Worm (Caenorhabditis elegans) whole organism, L4 larva: ENCODE results near the gene F54F7.3.

Experiments
- F26F4.8 ChIP-seq: fragments of 200-800 bp; sonication (Bioruptor generic); conservative IDR thresholded peaks from 2 replicates; pipeline ENCODE4 v1.3.6; 2022; ENCODE audit warnings: missing genetic modification characterization, missing compliant biosample characterization
- T20F7.1 ChIP-seq: fragments of 200-800 bp; sonication (Bioruptor generic); optimal IDR thresholded peaks from 2 replicates; lab custom pipeline; 2018; ENCODE audit warnings: mild to moderate bottlenecking, missing genetic modification characterization, missing compliant biosample characterization
- Y105C5A.15 ChIP-seq: fragments of 200-800 bp; sonication (Bioruptor generic); IDR thresholded peaks from 2 replicates; pipeline ENCODE4 v1.3.6; 2022; ENCODE audit warnings: missing genetic modification characterization, missing compliant biosample characterization
- Y5F2A.4 ChIP-seq: fragments of 200-800 bp; sonication (Bioruptor generic); optimal IDR thresholded peaks from 2 replicates; lab custom pipeline; 2018; ENCODE audit warnings: mild to moderate bottlenecking, missing genetic modification characterization, missing compliant biosample characterization
- Y75B8A.6 ChIP-seq: fragments of 200-800 bp; sonication (Bioruptor generic); IDR thresholded peaks from 2 replicates; pipeline ENCODE4 v1.3.6; 2022; ENCODE audit warnings: missing genetic modification reagents, missing genetic modification characterization, missing compliant biosample characterization
- arid-1 ChIP-seq: fragments of 200-800 bp; sonication (Bioruptor generic); conservative IDR thresholded peaks from 2 replicates; pipeline ENCODE4 v1.3.6; 2022; ENCODE audit warnings: missing genetic modification reagents, missing genetic modification characterization, missing compliant biosample characterization
- attf-4 ChIP-seq: sonication (generic microtip); optimal IDR thresholded peaks from 3 replicates; lab custom pipeline; 2017; ENCODE audit warnings: missing biosample characterization, missing genetic modification characterization
- ceh-32 ChIP-seq: sonication (generic microtip); optimal IDR thresholded peaks from 2 replicates; lab custom pipeline; 2016; ENCODE audit warnings: mild to moderate bottlenecking, missing genetic modification characterization, missing compliant biosample characterization; ENCODE audit not compliant: poor library complexity
- ceh-44 ChIP-seq: fragments of 200-800 bp; sonication (Bioruptor generic); IDR thresholded peaks from 2 replicates; pipeline ENCODE4 v1.3.6; 2022; ENCODE audit warnings: missing genetic modification reagents, missing genetic modification characterization, missing compliant biosample characterization
- ctbp-1 ChIP-seq: fragments of 200-800 bp; sonication (Bioruptor generic); IDR thresholded peaks from 2 replicates; pipeline ENCODE4 v1.3.6; 2022; ENCODE audit warnings: missing genetic modification reagents, missing genetic modification characterization, missing compliant biosample characterization
- daf-16 ChIP-seq, 3 experiments: sonication (generic microtip); optimal IDR thresholded peaks; 2 replicates each; lab custom pipeline; 2016 to 2017; ENCODE audit warnings: missing genetic modification characterization in 3 of 3, missing genetic modification reagents in 3 of 3, mild to moderate bottlenecking in 2 of 3, missing compliant biosample characterization in 2 of 3, missing biosample characterization in 1 of 3, moderate library complexity in 1 of 3
- daf-19 ChIP-seq: fragments of 200-800 bp; sonication (Bioruptor generic); conservative IDR thresholded peaks from 2 replicates; pipeline ENCODE4 v1.3.6; 2022; ENCODE audit warnings: missing genetic modification characterization, missing compliant biosample characterization
- daf-8 ChIP-seq: fragments of 200-800 bp; sonication (Bioruptor generic); IDR thresholded peaks from 2 replicates; pipeline ENCODE4 v1.3.6; 2022; ENCODE audit warnings: missing genetic modification characterization, missing compliant biosample characterization
- dmd-6 ChIP-seq: fragments of 200-800 bp; sonication (Bioruptor generic); IDR thresholded peaks from 2 replicates; pipeline ENCODE4 v1.3.6; 2022; ENCODE audit warnings: missing genetic modification reagents, missing genetic modification characterization, missing compliant biosample characterization
- dmd-8 ChIP-seq: fragments of 200-800 bp; sonication (Bioruptor generic); IDR thresholded peaks from 2 replicates; pipeline ENCODE4 v1.3.6; 2022; ENCODE audit warnings: missing genetic modification characterization, missing compliant biosample characterization
- dmd-9 ChIP-seq: fragments of 200-800 bp; sonication (Bioruptor generic); IDR thresholded peaks from 2 replicates; pipeline ENCODE4 v1.3.6; 2022; ENCODE audit warnings: missing genetic modification reagents, missing genetic modification characterization, missing compliant biosample characterization
- hif-1 ChIP-seq, 2 experiments: sonication (generic microtip); optimal IDR thresholded peaks; 2 replicates each; lab custom pipeline; 2016 to 2017; ENCODE audit warnings: missing compliant biosample characterization in 2 of 2, missing genetic modification characterization in 2 of 2, missing genetic modification reagents in 2 of 2, missing genotype in 2 of 2, mild to moderate bottlenecking in 1 of 2
- hlh-11 ChIP-seq: fragments of 200-800 bp; sonication (Bioruptor generic); optimal IDR thresholded peaks from 2 replicates; lab custom pipeline; 2018; ENCODE audit warnings: mild to moderate bottlenecking, missing genetic modification characterization, missing compliant biosample characterization
- hmg-1.1 ChIP-seq: fragments of 200-800 bp; sonication (Bioruptor generic); IDR thresholded peaks from 2 replicates; pipeline ENCODE4 v1.3.6; 2022; ENCODE audit warnings: missing genetic modification reagents, missing genetic modification characterization, missing compliant biosample characterization
- lim-7 ChIP-seq: fragments of 200-800 bp; sonication (Bioruptor generic); IDR thresholded peaks from 2 replicates; pipeline ENCODE4 v1.3.6; 2022; ENCODE audit warnings: missing genetic modification characterization, missing compliant biosample characterization
- lin-1 ChIP-seq: fragments of 200-800 bp; sonication (Bioruptor generic); IDR thresholded peaks from 2 replicates; pipeline ENCODE4 v1.3.6; 2022; ENCODE audit warnings: missing genetic modification reagents, missing genetic modification characterization, missing compliant biosample characterization
- madf-5 ChIP-seq, 2 experiments: fragments of 200-800 bp; sonication (Bioruptor generic); IDR thresholded peaks; 2 replicates each; pipeline ENCODE4 v1.3.6; 2022; ENCODE audit warnings: missing compliant biosample characterization in 2 of 2, missing genetic modification characterization in 2 of 2
- madf-9 ChIP-seq: fragments of 200-800 bp; sonication (Bioruptor generic); conservative IDR thresholded peaks from 2 replicates; pipeline ENCODE4 v1.3.6; 2022; ENCODE audit warnings: missing genetic modification reagents, missing genetic modification characterization, missing compliant biosample characterization
- mdt-29 ChIP-seq: fragments of 200-800 bp; sonication (Bioruptor generic); IDR thresholded peaks from 2 replicates; pipeline ENCODE4 v1.3.6; 2022; ENCODE audit warnings: missing genetic modification reagents, missing genetic modification characterization, missing compliant biosample characterization
- mxl-2 ChIP-seq: fragments of 200-800 bp; sonication (Bioruptor generic); conservative IDR thresholded peaks from 2 replicates; pipeline ENCODE4 v1.3.6; 2022; ENCODE audit warnings: missing genetic modification reagents, missing genetic modification characterization, missing compliant biosample characterization
- mxl-3 ChIP-seq: fragments of 200-800 bp; sonication (Bioruptor generic); optimal IDR thresholded peaks from 2 replicates; lab custom pipeline; 2018; ENCODE audit warnings: mild to moderate bottlenecking, missing genetic modification characterization, missing compliant biosample characterization
- nhr-111 ChIP-seq: fragments of 200-800 bp; sonication (Bioruptor generic); optimal IDR thresholded peaks from 2 replicates; lab custom pipeline; 2018; ENCODE audit warnings: mild to moderate bottlenecking, missing genetic modification characterization, missing compliant biosample characterization
- nhr-41 ChIP-seq: fragments of 200-800 bp; sonication (Bioruptor generic); IDR thresholded peaks from 2 replicates; pipeline ENCODE4 v1.3.6; 2022; ENCODE audit warnings: missing genetic modification reagents, missing genetic modification characterization, missing compliant biosample characterization
- nhr-42 ChIP-seq: fragments of 200-800 bp; sonication (Bioruptor generic); IDR thresholded peaks from 2 replicates; pipeline ENCODE4 v1.3.6; 2022; ENCODE audit warnings: missing genetic modification characterization, missing compliant biosample characterization
- nhr-48 ChIP-seq: sonication (generic microtip); optimal IDR thresholded peaks from 2 replicates; lab custom pipeline; 2016; ENCODE audit warnings: mild to moderate bottlenecking, missing genetic modification characterization, missing compliant biosample characterization
- nhr-77 ChIP-seq: fragments of 150-350 bp; optimal IDR thresholded peaks from 2 replicates; lab custom pipeline; 2014; ENCODE audit warnings: missing biosample characterization, missing genetic modification characterization
- php-3 ChIP-seq: fragments of 200-800 bp; sonication (Bioruptor generic); IDR thresholded peaks from 2 replicates; pipeline ENCODE4 v1.3.6; 2022; ENCODE audit warnings: missing genetic modification reagents, missing genetic modification characterization, missing compliant biosample characterization
- snpc-1.2 ChIP-seq: fragments of 200-800 bp; sonication (Bioruptor generic); IDR thresholded peaks from 2 replicates; pipeline ENCODE4 v1.3.6; 2022; ENCODE audit warnings: missing genetic modification reagents, missing genetic modification characterization, missing compliant biosample characterization
- spr-3 ChIP-seq: fragments of 200-800 bp; sonication (Bioruptor generic); optimal IDR thresholded peaks from 2 replicates; lab custom pipeline; 2018; ENCODE audit warnings: mild to moderate bottlenecking, missing genetic modification characterization, missing compliant biosample characterization
- tra-1 ChIP-seq: fragments of 200-800 bp; sonication (Bioruptor generic); IDR thresholded peaks from 2 replicates; pipeline ENCODE4 v1.3.6; 2022; ENCODE audit warnings: missing genetic modification reagents, missing genetic modification characterization, missing compliant biosample characterization
- unc-62 ChIP-seq, 3 experiments: fragments of 150-350 bp in 1 of 3; sonication (generic microtip); optimal IDR thresholded peaks in 2 of 3; peaks in 1 of 3; 1 replicate in 1 of 3; 2 replicates in 2 of 3; lab custom pipeline; 2014 to 2017; ENCODE audit warnings: missing biosample characterization in 3 of 3, missing genetic modification characterization in 3 of 3, missing genetic modification reagents in 3 of 3, missing genotype in 1 of 3
- vab-7 ChIP-seq: fragments of 200-800 bp; sonication (Bioruptor generic); IDR thresholded peaks from 2 replicates; pipeline ENCODE4 v1.3.6; 2022; ENCODE audit warnings: missing genetic modification reagents, missing genetic modification characterization, missing compliant biosample characterization
- zip-11 ChIP-seq: fragments of 200-800 bp; sonication (Bioruptor generic); IDR thresholded peaks from 2 replicates; pipeline ENCODE4 v1.3.6; 2022; ENCODE audit warnings: missing genetic modification characterization, missing compliant biosample characterization

F54F7.3 gene

ce11 chrX:11872210-11872609 lies 22.2 kb upstream of the F54F7.3 start:
- peak; percentile 71; the same call in 1 of the 2 replicates for TF ChIP-seq mdt-29 (GFP tag; lab: Robert Waterston, UW)
- TF ChIP-seq Y75B8A.6 (GFP tag; lab: Robert Waterston, UW) = 0 out of 2 replicates have a peak, but pooled peaks have one; percentile 20
- TF ChIP-seq attf-4 (tag; lab: Kevin White, UChicago) = no peak
- TF ChIP-seq zip-11 = no peak; the same call in 1 of the 2 replicates
- TF ChIP-seq hif-1 (tag; optimal IDR thresholded peaks at IDR 0.05; lab: Kevin White, UChicago) = no peak
- peak in 1 of 2 experiments; percentile 80; a peak in 1 of 4 replicates for TF ChIP-seq madf-5 (GFP tag; IDR thresholded peaks at IDR 0.05; lab: Robert Waterston, UW)
- TF ChIP-seq nhr-111 (GFP tag; lab: Kevin White, UChicago) = peak; percentile 27
- peak; percentile 70 for TF ChIP-seq tra-1 (GFP tag; lab: Robert Waterston, UW)
- 0 out of 2 replicates have a peak, but pooled peaks have one; percentile 44 for TF ChIP-seq dmd-9 (GFP tag; lab: Robert Waterston, UW)
- TF ChIP-seq daf-8 (GFP tag; lab: Robert Waterston, UW) = no peak
- 0 out of 2 replicates have a peak, but pooled peaks have one; percentile 61 for TF ChIP-seq dmd-8 (GFP tag; lab: Robert Waterston, UW)
- TF ChIP-seq mxl-3 = peak; percentile 31
- TF ChIP-seq lin-1 (GFP tag; lab: Robert Waterston, UW) = peak; percentile 30; the same call in 1 of the 2 replicates
- TF ChIP-seq F26F4.8 (GFP tag; lab: Robert Waterston, UW) = peak; percentile 38; the same call in 1 of the 2 replicates
- peak; percentile 19 for TF ChIP-seq hlh-11
- TF ChIP-seq nhr-41 (GFP tag; lab: Robert Waterston, UW) = peak; percentile 32; the same call in 1 of the 2 replicates
- TF ChIP-seq unc-62 (GFP tag; optimal IDR thresholded peaks at IDR 0.05 in 1 of 2; lab: Kevin White, UChicago) = peak in 1 of 2 experiments; percentile 18
- TF ChIP-seq unc-62 (tag; optimal IDR thresholded peaks at IDR 0.05; lab: Kevin White, UChicago) = no peak
- TF ChIP-seq Y105C5A.15 (GFP tag; lab: Robert Waterston, UW) = no peak
- no peak for TF ChIP-seq Y5F2A.4 (GFP tag; lab: Kevin White, UChicago)
- TF ChIP-seq hmg-1.1 (GFP tag; lab: Robert Waterston, UW) = peak; percentile 65
- TF ChIP-seq ctbp-1 (GFP tag; lab: Robert Waterston, UW) = peak; percentile 61; the same call in 1 of the 2 replicates
- no peak for TF ChIP-seq T20F7.1 (GFP tag; lab: Kevin White, UChicago)
- peak; percentile 71 for TF ChIP-seq vab-7
- 0 out of 2 replicates have a peak, but pooled peaks have one; percentile 29 for TF ChIP-seq madf-9 (GFP tag; lab: Robert Waterston, UW)
- TF ChIP-seq nhr-77 (tag; lab: Kevin White, UChicago) = no peak
- TF ChIP-seq daf-16 (GFP tag; optimal IDR thresholded peaks at IDR 0.05; lab: Kevin White, UChicago) = peak in 1 of 2 experiments; percentile 83
- peak; percentile 75 for TF ChIP-seq daf-16 (tag; optimal IDR thresholded peaks at IDR 0.05; lab: Kevin White, UChicago)
- TF ChIP-seq snpc-1.2 = peak; percentile 78; the same call in 1 of the 2 replicates
- 0 out of 2 replicates have a peak, but pooled peaks have one; percentile 26 for TF ChIP-seq ceh-44 (GFP tag; lab: Robert Waterston, UW)
- no peak for TF ChIP-seq ceh-32 (tag; lab: Kevin White, UChicago)
- peak; percentile 76; the same call in 1 of the 2 replicates for TF ChIP-seq lim-7 (GFP tag; lab: Robert Waterston, UW)
- peak; percentile 44 for TF ChIP-seq nhr-48 (tag; lab: Kevin White, UChicago)
- peak; percentile 56 for TF ChIP-seq dmd-6 (GFP tag; lab: Robert Waterston, UW)
- TF ChIP-seq mxl-2 = no peak
- TF ChIP-seq php-3 (GFP tag; lab: Robert Waterston, UW) = peak; percentile 49; the same call in 1 of the 2 replicates
- TF ChIP-seq daf-19 (GFP tag; lab: Robert Waterston, UW) = 0 out of 2 replicates have a peak, but pooled peaks have one; percentile 19
- peak; percentile 84 for TF ChIP-seq nhr-42
- TF ChIP-seq spr-3 = peak; percentile 6
- peak; percentile 63 for TF ChIP-seq arid-1 (GFP tag; lab: Robert Waterston, UW)
